Fruit fly (Drosophila melanogaster): ENCODE results near the gene Ada1-1.

Gene Ada1-1

dm6 chr2L:12029594-12030197 is 33.1 kb downstream of the Ada1-1 start (continued):
- no peak for TF ChIP-seq CrebA (GFP tag; optimal IDR thresholded peaks at IDR 0.05; ENCODE audit: borderline replicate concordance)
- TF ChIP-seq HLH106 (tag; optimal IDR thresholded peaks at IDR 0.05): no peak
- TF ChIP-seq Myc (optimal IDR thresholded peaks at IDR 0.05): no peak
- no peak for TF ChIP-seq ey (GFP tag; optimal IDR thresholded peaks at IDR 0.05)
- TF ChIP-seq lola (GFP tag; optimal IDR thresholded peaks at IDR 0.05): no peak
- TF ChIP-seq dsf (GFP tag; optimal IDR thresholded peaks at IDR 0.05; ENCODE audit: borderline replicate concordance): no peak
- TF ChIP-seq sv (GFP tag; optimal IDR thresholded peaks at IDR 0.05): no peak

- TF ChIP-seq CG32264 (GFP tag; optimal IDR thresholded peaks at IDR 0.05) (no peak), CrebA (GFP tag; optimal IDR thresholded peaks at IDR 0.05; ENCODE audit: borderline replicate concordance) (no peak), Rel (GFP tag; optimal IDR thresholded peaks at IDR 0.05) (no peak), Rel (tag; optimal IDR thresholded peaks at IDR 0.05) (peak; percentile 7), Hr78 (GFP tag; optimal IDR thresholded peaks at IDR 0.05) (no peak), HLH106 (tag; optimal IDR thresholded peaks at IDR 0.05) (no peak), psq (GFP tag; optimal IDR thresholded peaks at IDR 0.05) (no peak), fru (GFP tag; optimal IDR thresholded peaks at IDR 0.05) (no peak), dmrt93B (GFP tag; optimal IDR thresholded peaks at IDR 0.05) (no peak), Jra (GFP tag; optimal IDR thresholded peaks at IDR 0.05) (no peak), sv (GFP tag; optimal IDR thresholded peaks at IDR 0.05) (no peak), woc (GFP tag; optimal IDR thresholded peaks at IDR 0.05) (no peak), h (GFP tag; optimal IDR thresholded peaks at IDR 0.05) (peak; percentile 89), br (GFP tag; optimal IDR thresholded peaks at IDR 0.05) (peak; percentile 15), Vsx2 (GFP tag; optimal IDR thresholded peaks at IDR 0.05; ENCODE audit: partially characterized antibody) (no peak), Myc (optimal IDR thresholded peaks at IDR 0.05) (no peak), tai (GFP tag; optimal IDR thresholded peaks at IDR 0.05) (no peak), usp (GFP tag; optimal IDR thresholded peaks at IDR 0.05) (no peak), N (GFP tag; optimal IDR thresholded peaks at IDR 0.05) (no peak), lola (GFP tag; optimal IDR thresholded peaks at IDR 0.05) (no peak), foxo (GFP tag; optimal IDR thresholded peaks at IDR 0.05) (no peak)
Measured at dm6 chr2L:12030552-12031131, 34.0 kb downstream of the Ada1-1 start.

dm6 chr2L:12033890-12034289 is 37.3 kb downstream of the Ada1-1 start, which contains the start of gene CG18788:
Gene CG18788 (plus strand): TSS chr2L:12034190.
- TF ChIP-seq sv (GFP tag; optimal IDR thresholded peaks at IDR 0.05) (no peak), h (GFP tag; optimal IDR thresholded peaks at IDR 0.05) (no peak), Dfd (GFP tag; optimal IDR thresholded peaks at IDR 0.05) (no peak), sage (GFP tag; optimal IDR thresholded peaks at IDR 0.05) (no peak), Hr83 (GFP tag; optimal IDR thresholded peaks at IDR 0.05; ENCODE audit: poor library complexity, severe bottlenecking) (no peak)

dm6 chr2L:12038177-12038581 is 41.6 kb downstream of the Ada1-1 start, which contains the start of gene Tom70:
Gene Tom70 (minus strand): TSS chr2L:12038511.
- TF ChIP-seq lola (GFP tag; optimal IDR thresholded peaks at IDR 0.05) (no peak), Hnf4 (GFP tag; optimal IDR thresholded peaks at IDR 0.05) (no peak), Dfd (GFP tag; optimal IDR thresholded peaks at IDR 0.05) (no peak), Vsx2 (GFP tag; optimal IDR thresholded peaks at IDR 0.05; ENCODE audit: partially characterized antibody) (no peak), tai (GFP tag; optimal IDR thresholded peaks at IDR 0.05) (no peak), brk (GFP tag; optimal IDR thresholded peaks at IDR 0.05) (no peak), Hr83 (GFP tag; optimal IDR thresholded peaks at IDR 0.05; ENCODE audit: poor library complexity, severe bottlenecking) (no peak), dl (GFP tag; optimal IDR thresholded peaks at IDR 0.05; ENCODE audit: insufficient read depth in 1 of 2, partially characterized antibody in 2 of 2) (no peak), Rel (GFP tag; optimal IDR thresholded peaks at IDR 0.05) (no peak), Rel (tag; optimal IDR thresholded peaks at IDR 0.05) (no peak), Abd-B (GFP tag; optimal IDR thresholded peaks at IDR 0.05) (no peak)

dm6 chr2L:12040510-12040909 is 43.9 kb downstream of the Ada1-1 start, which contains the start of gene CG6766:
Gene CG6766 (minus strand): TSS chr2L:12040689.
- no peak for TF ChIP-seq psq (GFP tag; optimal IDR thresholded peaks at IDR 0.05)
- TF ChIP-seq Myc (optimal IDR thresholded peaks at IDR 0.05): peak; percentile 87

Measured in whole organism, wandering third instar larva.